Worm (Caenorhabditis elegans): Measurements from ENCODE around the gene dlc-3.

ce11 chrIV:16407800-16408199, 24.2 kb upstream of the dlc-3 start:
- TF ChIP-seq pha-4 (tag; optimal IDR thresholded peaks at IDR 0.05) (no peak), ama-1 (optimal IDR thresholded peaks at IDR 0.05) (no peak), ceh-82 (tag; optimal IDR thresholded peaks at IDR 0.05) (no peak), daf-12 (tag; optimal IDR thresholded peaks at IDR 0.05) (no peak), snpc-4 (tag; optimal IDR thresholded peaks at IDR 0.05) (no peak), zag-1 (tag; optimal IDR thresholded peaks at IDR 0.05) (no peak), nfya-1 (tag; optimal IDR thresholded peaks at IDR 0.05; ENCODE audit: insufficient read depth) (no peak)

Measured in whole organism, L3 larva.